Fruit fly (Drosophila melanogaster) whole organism, prepupa: ENCODE results near the gene Or67c.

Source experiments
- CG11294 ChIP-seq: fragments of 200-800 bp; sonication (Bioruptor generic); IDR thresholded peaks from 2 replicates; pipeline ENCODE4 v1.3.6; 2022; ENCODE audit warnings: missing biosample characterization, missing genetic modification characterization
- CG31627 ChIP-seq: fragments of 200-800 bp; sonication (Bioruptor generic); optimal IDR thresholded peaks from 3 replicates; lab custom pipeline; 2016; ENCODE audit warnings: missing biosample characterization, missing genetic modification characterization
- CG4318 ChIP-seq: fragments of 200-800 bp; sonication (Bioruptor generic); optimal IDR thresholded peaks from 3 replicates; lab custom pipeline; 2017; ENCODE audit warnings: missing biosample characterization, mild to moderate bottlenecking, missing genetic modification characterization
- CG8319 ChIP-seq: fragments of 200-800 bp; sonication (Bioruptor generic); optimal IDR thresholded peaks from 3 replicates; lab custom pipeline; 2016; ENCODE audit warnings: missing biosample characterization, missing genetic modification characterization
- Gug ChIP-seq: fragments of 200-800 bp; sonication (Bioruptor generic); IDR thresholded peaks from 2 replicates; pipeline ENCODE4 v1.3.6; 2022; ENCODE audit warnings: missing biosample characterization, missing genetic modification characterization
- OdsH ChIP-seq: fragments of 200-800 bp; sonication (Bioruptor generic); optimal IDR thresholded peaks from 3 replicates; lab custom pipeline; 2016; ENCODE audit warnings: missing biosample characterization, missing genetic modification characterization
- Sox15 ChIP-seq: fragments of 200-800 bp; sonication (Bioruptor generic); optimal IDR thresholded peaks from 3 replicates; lab custom pipeline; 2016; ENCODE audit warnings: missing biosample characterization, missing genetic modification characterization
- achi ChIP-seq: fragments of 200-800 bp; sonication (Bioruptor generic); optimal IDR thresholded peaks from 3 replicates; lab custom pipeline; 2016; ENCODE audit warnings: missing biosample characterization, missing genetic modification characterization
- esn ChIP-seq: fragments of 200-800 bp; sonication (Bioruptor generic); optimal IDR thresholded peaks from 2 replicates; lab custom pipeline; 2016; ENCODE audit warnings: missing biosample characterization, mild to moderate bottlenecking, missing genetic modification characterization, moderate library complexity
- topi ChIP-seq: fragments of 200-800 bp; sonication (Bioruptor generic); optimal IDR thresholded peaks from 3 replicates; lab custom pipeline; 2016; ENCODE audit warnings: missing biosample characterization, missing genetic modification characterization

- TF ChIP-seq CG11294 (no peak), CG31627 (GFP tag; lab: Kevin White, UChicago) (no peak), CG8319 (no peak), Gug (GFP tag; lab: Robert Waterston, UW) (no peak), Sox15 (no peak), topi (no peak), achi (GFP tag; lab: Kevin White, UChicago) (no peak), esn (no peak), OdsH (no peak), CG4318 (GFP tag; lab: Kevin White, UChicago) (no peak)
These were observed 44.9 kb upstream of the Or67c start for dm6 chr3L:10289357-10289756.
